Fruit fly (Drosophila melanogaster): Measurements from ENCODE around the gene CG34155.

Gene CG34155

DNA sequence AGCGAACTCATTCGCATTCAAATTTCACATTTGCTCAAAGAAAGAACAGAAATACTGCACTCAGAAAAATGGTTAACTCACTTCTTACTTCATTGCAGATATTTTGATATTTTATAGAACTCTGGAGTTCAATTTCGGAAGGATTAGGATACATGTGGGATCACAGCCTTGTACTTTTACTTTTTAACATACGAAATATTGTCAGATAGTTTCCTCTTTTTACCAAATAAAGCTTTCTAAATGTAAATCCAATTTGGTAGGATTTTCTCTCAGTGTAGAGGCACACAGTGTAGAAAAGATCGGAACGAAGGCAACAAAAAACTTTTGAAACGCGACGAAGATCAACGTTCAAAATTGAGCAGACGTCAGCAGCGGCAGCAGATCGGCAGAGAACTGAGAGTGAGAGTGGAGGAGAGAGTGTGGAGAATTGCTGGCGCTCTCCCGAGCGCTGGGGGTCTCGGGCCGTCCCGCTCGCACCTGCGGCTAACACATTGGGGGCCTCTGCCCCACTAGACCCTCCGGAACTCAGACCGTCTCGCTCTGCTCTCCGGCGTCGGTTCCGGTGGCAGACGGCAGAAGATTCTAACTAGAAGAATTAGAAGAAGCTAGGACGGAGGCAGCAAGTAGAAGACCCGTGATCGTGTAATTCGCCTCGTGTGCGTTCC is 27.9 kb downstream of the CG34155 start, which contains the start of gene tmod (continued):
- TF ChIP-seq cato (GFP tag; optimal IDR thresholded peaks at IDR 0.05; ENCODE audit: borderline replicate concordance) (peak; percentile 9), pb (GFP tag; optimal IDR thresholded peaks at IDR 0.05) (no peak), Bgb (GFP tag; IDR thresholded peaks at IDR 0.05; ENCODE audit: partially characterized antibody) (no peak; the same call in 1 of the 2 replicates), Antp (GFP tag; optimal IDR thresholded peaks at IDR 0.05) (peak; percentile 6), CG7839 (tag; optimal IDR thresholded peaks at IDR 0.05) (peak; percentile 63), CG4282 (GFP tag; optimal IDR thresholded peaks at IDR 0.05) (no peak), salm (tag; optimal IDR thresholded peaks at IDR 0.05) (peak; percentile 61), CG16813 (GFP tag; IDR thresholded peaks at IDR 0.05; ENCODE audit: partially characterized antibody) (no peak), CG4404 (GFP tag; IDR thresholded peaks at IDR 0.05) (no peak), Fer1 (GFP tag; optimal IDR thresholded peaks at IDR 0.05) (peak; percentile 31), Fer2 (tag; optimal IDR thresholded peaks at IDR 0.05) (no peak), kni (GFP tag; optimal IDR thresholded peaks at IDR 0.05) (peak; percentile 17), CG17829 (tag; optimal IDR thresholded peaks at IDR 0.05) (no peak), CG15269 (tag; optimal IDR thresholded peaks at IDR 0.05) (peak; percentile 60), nmo (GFP tag; optimal IDR thresholded peaks at IDR 0.05) (peak; percentile 72), CG15601 (tag; optimal IDR thresholded peaks at IDR 0.05) (peak; percentile 36), tgo (GFP tag; IDR thresholded peaks at IDR 0.05) (peak; percentile 49; the same call in 2 of the 3 replicates), ftz-f1 (GFP tag; optimal IDR thresholded peaks at IDR 0.05) (peak; percentile 36), CG12659 (GFP tag; optimal IDR thresholded peaks at IDR 0.05) (peak; percentile 3), Blimp-1 (GFP tag; optimal IDR thresholded peaks at IDR 0.05) (peak; percentile 74), HmgZ (tag; optimal IDR thresholded peaks at IDR 0.05) (no peak), bowl (GFP tag; IDR thresholded peaks at IDR 0.05) (no peak), CG8944 (GFP tag; optimal IDR thresholded peaks at IDR 0.05) (peak; percentile 41), nerfin-1 (tag; optimal IDR thresholded peaks at IDR 0.05) (peak; percentile 53), pzg (GFP tag; optimal IDR thresholded peaks at IDR 0.05) (no peak), HLH3B (GFP tag; IDR thresholded peaks at IDR 0.05) (peak; percentile 10; the same call in 1 of the 2 replicates), D19B (GFP tag; optimal IDR thresholded peaks at IDR 0.05) (no peak), Six4 (GFP tag; optimal IDR thresholded peaks at IDR 0.05) (peak; percentile 50), TFAM (GFP tag; optimal IDR thresholded peaks at IDR 0.05) (no peak), pfk (GFP tag; optimal IDR thresholded peaks at IDR 0.05) (no peak), eve (GFP tag; optimal IDR thresholded peaks at IDR 0.05) (peak in 1 of 2 experiments; percentile 40), cg (GFP tag; optimal IDR thresholded peaks at IDR 0.05) (no peak), GATAe (GFP tag; conservative IDR thresholded peaks at IDR 0.05) (no peak), pros (GFP tag; optimal IDR thresholded peaks at IDR 0.05) (no peak), Ets65A (GFP tag) (peak; percentile 91), CG10147 (GFP tag; optimal IDR thresholded peaks at IDR 0.05) (peak; percentile 19), Dref (GFP tag; IDR thresholded peaks at IDR 0.05) (no peak), fd96Cb (tag; optimal IDR thresholded peaks at IDR 0.05) (peak; percentile 76), CG8924 (tag; optimal IDR thresholded peaks at IDR 0.05) (peak; percentile 48), E2f2 (GFP tag; IDR thresholded peaks at IDR 0.05) (peak; percentile 20; the same call in 1 of the 2 replicates), CG13123 (GFP tag; optimal IDR thresholded peaks at IDR 0.05) (no peak), her (GFP tag; optimal IDR thresholded peaks at IDR 0.05) (no peak), CG34376 (GFP tag; optimal IDR thresholded peaks at IDR 0.05) (peak; percentile 40), CG10654 (GFP tag; optimal IDR thresholded peaks at IDR 0.05) (peak; percentile 25), CG30020 (tag; optimal IDR thresholded peaks at IDR 0.05) (no peak), CG3847 (GFP tag; IDR thresholded peaks at IDR 0.05) (no peak), CG17385 (GFP tag; optimal IDR thresholded peaks at IDR 0.05) (peak; percentile 45), trem (tag; optimal IDR thresholded peaks at IDR 0.05) (peak; percentile 59), tll (GFP tag; optimal IDR thresholded peaks at IDR 0.05) (no peak)

Measured in whole organism, embryonic.